Fruit fly (Drosophila melanogaster) whole organism, prepupa: ENCODE measurements around the gene CG17612.

Experiments
- Blimp-1 ChIP-seq: fragments of 200-800 bp; sonication (Bioruptor generic); optimal IDR thresholded peaks from 3 replicates; lab custom pipeline; 2017; ENCODE audit warnings: missing biosample characterization, missing genetic modification characterization, mild to moderate bottlenecking, moderate library complexity, missing genetic modification reagents
- CG10631 ChIP-seq: fragments of 200-800 bp; sonication (Bioruptor generic); optimal IDR thresholded peaks from 2 replicates; lab custom pipeline; 2016; ENCODE audit warnings: missing biosample characterization, missing genetic modification characterization
- CG11902 ChIP-seq: fragments of 200-800 bp; sonication (Bioruptor generic); optimal IDR thresholded peaks from 3 replicates; lab custom pipeline; 2016; ENCODE audit warnings: missing biosample characterization, missing genetic modification characterization
- CG15336 ChIP-seq: fragments of 200-800 bp; sonication (Bioruptor generic); IDR thresholded peaks from 2 replicates; pipeline ENCODE4 v1.3.6; 2022; ENCODE audit warnings: missing biosample characterization, missing genetic modification characterization
- CG16779 ChIP-seq: fragments of 200-800 bp; sonication (Bioruptor generic); optimal IDR thresholded peaks from 3 replicates; lab custom pipeline; 2017; ENCODE audit warnings: missing biosample characterization, mild to moderate bottlenecking, missing genetic modification characterization
- CG3032 ChIP-seq: fragments of 200-800 bp; optimal IDR thresholded peaks from 2 replicates; lab custom pipeline; 2019; ENCODE audit warnings: missing biosample characterization, mild to moderate bottlenecking, missing genetic modification characterization, moderate library complexity
- CG3919 ChIP-seq: fragments of 200-800 bp; sonication (Bioruptor generic); optimal IDR thresholded peaks from 3 replicates; lab custom pipeline; 2016; ENCODE audit warnings: missing biosample characterization, missing genetic modification characterization
- CG6163 ChIP-seq: fragments of 200-800 bp; sonication (Bioruptor generic); IDR thresholded peaks from 3 replicates; pipeline ENCODE4 v1.3.6; 2022; ENCODE audit warnings: missing biosample characterization, missing genetic modification characterization
- CG6276 ChIP-seq: fragments of 200-800 bp; sonication (Bioruptor generic); optimal IDR thresholded peaks from 2 replicates; lab custom pipeline; 2017; ENCODE audit warnings: missing biosample characterization, mild to moderate bottlenecking, missing genetic modification characterization
- CG6792 ChIP-seq: fragments of 200-800 bp; sonication (Bioruptor generic); optimal IDR thresholded peaks from 3 replicates; lab custom pipeline; 2016; ENCODE audit warnings: missing biosample characterization, missing genetic modification characterization
- CG6808 ChIP-seq: fragments of 200-800 bp; sonication (Bioruptor generic); optimal IDR thresholded peaks from 3 replicates; lab custom pipeline; 2017; ENCODE audit warnings: missing biosample characterization, missing genetic modification characterization, mild to moderate bottlenecking, moderate library complexity, missing genetic modification reagents
- CG6854 ChIP-seq: fragments of 200-800 bp; sonication (Bioruptor generic); optimal IDR thresholded peaks from 2 replicates; lab custom pipeline; 2017; ENCODE audit warnings: missing biosample characterization, mild to moderate bottlenecking, missing genetic modification characterization
- CG8119 ChIP-seq: fragments of 200-800 bp; sonication (Bioruptor generic); IDR thresholded peaks from 3 replicates; pipeline ENCODE4 v1.3.6; 2022; ENCODE audit warnings: missing biosample characterization, missing genetic modification characterization
- CG9139 ChIP-seq: fragments of 200-800 bp; sonication (Bioruptor generic); optimal IDR thresholded peaks from 3 replicates; lab custom pipeline; 2017; ENCODE audit warnings: missing biosample characterization, mild to moderate bottlenecking, missing genetic modification characterization
- Eip78C ChIP-seq: fragments of 200-800 bp; sonication (Bioruptor generic); peaks from one replicate; lab custom pipeline; 2016; ENCODE audit warnings: missing biosample characterization, missing genetic modification characterization
- Ets96B ChIP-seq: fragments of 200-800 bp; optimal IDR thresholded peaks from 2 replicates; lab custom pipeline; 2019; ENCODE audit warnings: missing biosample characterization, mild to moderate bottlenecking, missing genetic modification characterization, moderate library complexity
- Gug ChIP-seq: fragments of 200-800 bp; sonication (Bioruptor generic); IDR thresholded peaks from 2 replicates; pipeline ENCODE4 v1.3.6; 2022; ENCODE audit warnings: missing biosample characterization, missing genetic modification characterization
- Hr38 ChIP-seq: sonication (Bioruptor generic); optimal IDR thresholded peaks from 2 replicates; lab custom pipeline; 2016; ENCODE audit warnings: missing biosample characterization, missing genetic modification characterization
- Hr4 ChIP-seq: fragments of 200-800 bp; sonication (Bioruptor generic); optimal IDR thresholded peaks from 3 replicates; lab custom pipeline; 2016; ENCODE audit warnings: missing biosample characterization, missing genetic modification characterization
- Lpt ChIP-seq: fragments of 200-800 bp; sonication (Bioruptor generic); optimal IDR thresholded peaks from 3 replicates; lab custom pipeline; 2016; ENCODE audit warnings: missing biosample characterization, missing genetic modification characterization
- Met ChIP-seq: fragments of 200-800 bp; sonication (Bioruptor generic); optimal IDR thresholded peaks from 3 replicates; lab custom pipeline; 2016; ENCODE audit warnings: missing biosample characterization, missing genetic modification characterization
- Sox102F ChIP-seq: fragments of 200-800 bp; sonication (Bioruptor generic); optimal IDR thresholded peaks from 2 replicates; lab custom pipeline; 2016; ENCODE audit warnings: missing biosample characterization, mild to moderate bottlenecking, missing genetic modification characterization
- Sox14 ChIP-seq: fragments of 200-800 bp; sonication (Bioruptor generic); optimal IDR thresholded peaks from 3 replicates; lab custom pipeline; 2016; ENCODE audit warnings: missing biosample characterization, missing genetic modification characterization
- achi ChIP-seq: fragments of 200-800 bp; sonication (Bioruptor generic); optimal IDR thresholded peaks from 3 replicates; lab custom pipeline; 2016; ENCODE audit warnings: missing biosample characterization, missing genetic modification characterization
- acj6 ChIP-seq: fragments of 200-800 bp; sonication (Bioruptor generic); optimal IDR thresholded peaks from 3 replicates; lab custom pipeline; 2016; ENCODE audit warnings: missing biosample characterization, missing genetic modification characterization
- dsx ChIP-seq: fragments of 200-800 bp; optimal IDR thresholded peaks from 3 replicates; lab custom pipeline; 2019; ENCODE audit warnings: missing biosample characterization, mild to moderate bottlenecking, missing genetic modification characterization, moderate library complexity; ENCODE audit not compliant: poor library complexity, severe bottlenecking
- eg ChIP-seq: fragments of 200-800 bp; sonication (Bioruptor generic); IDR thresholded peaks from 3 replicates; pipeline ENCODE4 v1.3.6; 2022; ENCODE audit warnings: missing biosample characterization, missing genetic modification characterization
- fd59A ChIP-seq: fragments of 200-800 bp; sonication (Bioruptor generic); optimal IDR thresholded peaks from 2 replicates; lab custom pipeline; 2017; ENCODE audit warnings: missing biosample characterization, mild to moderate bottlenecking, missing genetic modification characterization, missing genetic modification reagents
- fkh ChIP-seq: fragments of 200-800 bp; sonication (Bioruptor generic); optimal IDR thresholded peaks from 3 replicates; lab custom pipeline; 2017; ENCODE audit warnings: missing biosample characterization, mild to moderate bottlenecking, missing genetic modification characterization, moderate library complexity
- spab ChIP-seq: fragments of 200-800 bp; sonication (Bioruptor generic); optimal IDR thresholded peaks from 2 replicates; lab custom pipeline; 2017; ENCODE audit warnings: missing biosample characterization, mild to moderate bottlenecking, missing genetic modification characterization, missing genetic modification reagents
- ss ChIP-seq, 2 experiments: fragments of 200-800 bp; sonication (Bioruptor generic); optimal IDR thresholded peaks; 2 replicates in 1 of 2; 3 replicates in 1 of 2; lab custom pipeline; 2017 to 2018; ENCODE audit warnings: mild to moderate bottlenecking in 2 of 2, missing biosample characterization in 2 of 2, missing genetic modification characterization in 2 of 2, moderate library complexity in 1 of 2
- svp ChIP-seq: fragments of 200-800 bp; sonication (Bioruptor generic); peaks from one replicate; lab custom pipeline; 2016; ENCODE audit warnings: missing biosample characterization, missing genetic modification characterization

CG17612 gene

dm6 chr2L:4377747-4378146 lies 4.8 kb downstream of the CG17612 start:
- peak; percentile 55 for TF ChIP-seq svp (GFP tag; lab: Kevin White, UChicago)
- no peak for TF ChIP-seq Sox102F (GFP tag; lab: Kevin White, UChicago)
- no peak for TF ChIP-seq CG6792 (GFP tag; lab: Kevin White, UChicago)
- TF ChIP-seq CG6854 (GFP tag; lab: Kevin White, UChicago), result no peak
- no peak for TF ChIP-seq CG9139 (GFP tag; lab: Kevin White, UChicago)

dm6 chr2L:4375035-4376009 lies 7.2 kb downstream of the CG17612 start:
- no peak for TF ChIP-seq fd59A (GFP tag; lab: Kevin White, UChicago)
- TF ChIP-seq Lpt (GFP tag; lab: Kevin White, UChicago), result peak; percentile 56
- no peak for TF ChIP-seq Gug (GFP tag; lab: Robert Waterston, UW)
- TF ChIP-seq acj6 (GFP tag; lab: Kevin White, UChicago), result no peak
- TF ChIP-seq CG16779 (tag; lab: Kevin White, UChicago), result no peak
- peak; percentile 65; the same call in 2 of the 3 replicates for TF ChIP-seq eg (GFP tag; lab: Robert Waterston, UW)
- peak; percentile 82 for TF ChIP-seq fkh (GFP tag; lab: Kevin White, UChicago)
- TF ChIP-seq spab (GFP tag; lab: Kevin White, UChicago), result peak; percentile 47
- TF ChIP-seq Eip78C (GFP tag; lab: Kevin White, UChicago), result peak; percentile 64
- TF ChIP-seq CG10631 (GFP tag; lab: Kevin White, UChicago), result no peak
- no peak for TF ChIP-seq Hr4 (GFP tag; lab: Kevin White, UChicago)
- peak; percentile 20 for TF ChIP-seq CG9139 (GFP tag; lab: Kevin White, UChicago)
- TF ChIP-seq Ets96B (tag; lab: Kevin White, UChicago), result peak; percentile 2
- TF ChIP-seq CG6808, result peak; percentile 68
- no peak for TF ChIP-seq achi
- no peak for TF ChIP-seq Sox14 (GFP tag; lab: Kevin White, UChicago)
- no peak for TF ChIP-seq Hr38
- no peak for TF ChIP-seq CG3919 (GFP tag; lab: Kevin White, UChicago)
- TF ChIP-seq CG6163 (GFP tag; lab: Robert Waterston, UW), result peak; percentile 16; the same call in 1 of the 3 replicates
- TF ChIP-seq CG3032, result peak; percentile 9
- TF ChIP-seq CG8119 (GFP tag; lab: Robert Waterston, UW), result peak; percentile 45; the same call in 2 of the 3 replicates
- TF ChIP-seq ss (GFP tag; optimal IDR thresholded peaks at IDR 0.05; lab: Kevin White, UChicago), result peak; percentile 51 to 63
- no peak for TF ChIP-seq Blimp-1 (GFP tag; lab: Kevin White, UChicago)
- no peak for TF ChIP-seq Met
- peak; percentile 50 for TF ChIP-seq CG6276 (GFP tag; lab: Kevin White, UChicago)
- peak; percentile 19 for TF ChIP-seq dsx
- TF ChIP-seq CG15336, result peak; percentile 25; the same call in 1 of the 2 replicates
- peak; percentile 40 for TF ChIP-seq CG6854 (GFP tag; lab: Kevin White, UChicago)

DNA sequence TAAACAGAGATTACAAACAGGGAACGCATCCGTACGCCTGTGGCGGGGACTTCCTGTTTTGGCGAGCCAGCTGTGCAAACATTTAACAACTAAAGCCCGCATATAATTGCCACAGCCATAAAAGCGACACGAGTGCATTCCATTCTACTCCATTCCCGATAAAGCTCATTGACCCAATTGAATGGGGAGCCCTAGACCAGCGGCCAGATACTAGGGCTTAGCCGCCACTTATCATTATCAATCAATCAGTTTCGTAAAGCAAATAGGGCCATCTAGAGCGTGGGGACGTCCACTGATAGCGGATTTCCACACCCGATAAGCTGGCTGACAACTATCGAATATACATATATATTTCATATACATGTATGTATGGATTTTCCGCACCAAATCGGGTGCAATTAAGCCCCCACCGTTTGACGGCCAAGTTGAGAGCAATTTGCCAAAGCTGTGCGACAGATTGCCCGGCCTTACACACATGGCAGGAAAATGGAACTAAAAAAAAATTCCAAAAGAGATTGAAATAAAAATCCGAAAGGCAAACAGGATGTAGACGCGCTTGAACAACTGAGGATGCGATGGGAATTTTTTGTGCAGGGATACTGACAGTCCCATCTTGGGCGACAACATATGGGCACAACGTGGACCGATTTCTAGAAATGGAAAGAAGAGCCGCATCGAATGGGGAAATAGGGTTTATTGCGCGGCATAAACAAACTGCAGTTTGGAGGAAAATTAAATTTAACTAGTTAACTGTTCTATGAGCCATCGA lies 9.5 kb downstream of the CG17612 start:
- TF ChIP-seq svp (GFP tag; lab: Kevin White, UChicago) (peak; percentile 25), fkh (GFP tag; lab: Kevin White, UChicago) (peak; percentile 29), CG11902 (no peak)
